Worm (Caenorhabditis elegans) whole organism, L1 larva: ENCODE measurements around the gene C27C12.1.
A peak's percentile ranks its signal among the peaks of the same experiment; 100 is the strongest.

Source experiments
- F16B12.6 ChIP-seq: fragments of 150-350 bp; optimal IDR thresholded peaks from 2 replicates; lab custom pipeline; 2014; ENCODE audit warnings: missing biosample characterization, missing genetic modification characterization
- aha-1 ChIP-seq: fragments of 150-350 bp; optimal IDR thresholded peaks from 2 replicates; lab custom pipeline; 2014; ENCODE audit warnings: missing biosample characterization, missing genetic modification characterization
- elt-2 ChIP-seq: sonication (generic microtip); optimal IDR thresholded peaks from 2 replicates; lab custom pipeline; 2016; ENCODE audit warnings: missing genetic modification characterization, mild to moderate bottlenecking, inconsistent platforms, missing compliant biosample characterization, missing genetic modification reagents
- irx-1 ChIP-seq: sonication (generic microtip); optimal IDR thresholded peaks from 2 replicates; lab custom pipeline; 2016; ENCODE audit warnings: missing genetic modification characterization, missing compliant biosample characterization
- nhr-76 ChIP-seq: sonication (generic microtip); optimal IDR thresholded peaks from 2 replicates; lab custom pipeline; 2017; ENCODE audit warnings: missing biosample characterization, missing genetic modification characterization
- unc-130 ChIP-seq: fragments of 150-350 bp; optimal IDR thresholded peaks from 2 replicates; lab custom pipeline; 2017; ENCODE audit warnings: missing biosample characterization, missing genetic modification characterization, inconsistent platforms
- unc-86 ChIP-seq: sonication (generic microtip); optimal IDR thresholded peaks from 2 replicates; lab custom pipeline; 2016; ENCODE audit warnings: missing genetic modification characterization, missing compliant biosample characterization

DNA sequence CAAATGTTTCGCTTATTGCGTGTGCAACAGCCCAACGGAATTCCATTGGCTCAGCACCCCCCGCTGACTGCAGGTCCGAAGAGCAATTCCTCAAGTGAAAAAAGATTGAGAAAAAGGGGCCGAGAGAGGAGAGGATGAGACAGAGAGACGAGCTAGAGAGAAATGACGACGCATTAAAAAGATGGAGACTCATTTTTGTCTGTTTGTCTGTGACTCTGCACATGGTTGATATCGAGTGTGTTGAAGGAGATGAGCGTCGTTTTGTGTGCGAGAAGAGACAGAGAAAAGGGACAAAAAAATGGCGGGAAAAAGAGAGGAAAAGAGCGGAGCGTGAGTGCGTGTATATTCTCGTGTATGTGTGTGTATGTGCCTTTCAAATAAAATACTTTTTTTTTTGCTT, 12.5 kb downstream of the C27C12.1 start:
- no peak for TF ChIP-seq aha-1 (tag; lab: Kevin White, UChicago)
- TF ChIP-seq elt-2 (tag; lab: Kevin White, UChicago), result peak; percentile 43
- TF ChIP-seq nhr-76 (tag; lab: Kevin White, UChicago), result no peak
- TF ChIP-seq irx-1 (tag; lab: Kevin White, UChicago), result peak; percentile 83
- TF ChIP-seq unc-86 (tag; lab: Kevin White, UChicago), result peak; percentile 91
- peak; percentile 46 for TF ChIP-seq unc-130 (tag; lab: Kevin White, UChicago)
- TF ChIP-seq F16B12.6 (tag; lab: Kevin White, UChicago), result peak; percentile 44
